Fruit fly (Drosophila melanogaster): ENCODE data around the gene CG15432.

CG15432 gene

DNA sequence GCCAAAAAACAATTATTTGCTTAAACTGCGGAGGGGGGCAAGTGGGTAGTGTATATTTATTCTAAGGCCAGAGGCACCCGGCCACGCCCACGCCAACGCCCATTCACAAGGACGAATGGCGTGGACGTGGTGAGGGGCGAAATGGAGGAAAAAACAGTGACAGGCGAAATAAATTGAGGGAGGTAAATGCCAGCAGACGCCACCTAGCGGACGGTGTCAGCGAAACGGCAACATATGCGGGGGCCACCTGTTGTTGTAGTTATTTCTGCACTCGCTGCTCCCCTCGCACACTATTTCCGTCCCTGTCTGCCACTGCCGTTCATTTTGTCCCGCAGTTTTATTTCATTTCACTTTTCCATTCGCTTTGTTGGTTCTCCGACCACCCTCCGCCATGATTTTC is 24.1 kb upstream of the CG15432 start (continued):
- no peak for TF ChIP-seq maf-S (GFP tag; optimal IDR thresholded peaks at IDR 0.05)
- no peak for TF ChIP-seq yki (optimal IDR thresholded peaks at IDR 0.05)
- TF ChIP-seq CG15696 (tag; optimal IDR thresholded peaks at IDR 0.05): no peak
- TF ChIP-seq caup (GFP tag; optimal IDR thresholded peaks at IDR 0.05; ENCODE audit: severe bottlenecking): no peak
- no peak for TF ChIP-seq Tbp (GFP tag; optimal IDR thresholded peaks at IDR 0.05)
- TF ChIP-seq chm (GFP tag; IDR thresholded peaks at IDR 0.05): no peak
- no peak for TF ChIP-seq CG12236 (GFP tag; optimal IDR thresholded peaks at IDR 0.05)
- TF ChIP-seq CG14710 (tag; optimal IDR thresholded peaks at IDR 0.05): no peak
- TF ChIP-seq CG12391 (tag; optimal IDR thresholded peaks at IDR 0.05): no peak
- no peak for TF ChIP-seq sqz (GFP tag; optimal IDR thresholded peaks at IDR 0.05)
- no peak for TF ChIP-seq BtbVII (GFP tag; optimal IDR thresholded peaks at IDR 0.05)
- no peak for TF ChIP-seq zen2 (GFP tag; IDR thresholded peaks at IDR 0.05; ENCODE audit: partially characterized antibody)
- no peak for TF ChIP-seq CG9215 (GFP tag; IDR thresholded peaks at IDR 0.05)
- no peak for TF ChIP-seq amos (GFP tag; IDR thresholded peaks at IDR 0.05; ENCODE audit: partially characterized antibody)
- TF ChIP-seq salm (tag; optimal IDR thresholded peaks at IDR 0.05): no peak
- no peak for TF ChIP-seq Mes4 (GFP tag; optimal IDR thresholded peaks at IDR 0.05)
- no peak for TF ChIP-seq sob (GFP tag; IDR thresholded peaks at IDR 0.05)
- TF ChIP-seq Asciz (GFP tag; optimal IDR thresholded peaks at IDR 0.05): no peak
- no peak for TF ChIP-seq Hr78 (GFP tag; optimal IDR thresholded peaks at IDR 0.05)
- no peak for TF ChIP-seq GATAe (GFP tag; conservative IDR thresholded peaks at IDR 0.05)
- no peak for TF ChIP-seq CG11093 (GFP tag; IDR thresholded peaks at IDR 0.05)
- TF ChIP-seq ase (GFP tag; IDR thresholded peaks at IDR 0.05): peak; percentile 45; the same call in 1 of the 3 replicates
- no peak for TF ChIP-seq CG11560 (tag; IDR thresholded peaks at IDR 0.05)
- TF ChIP-seq CG9727 (GFP tag; optimal IDR thresholded peaks at IDR 0.05): no peak
- TF ChIP-seq pzg (GFP tag; optimal IDR thresholded peaks at IDR 0.05): no peak
- no peak for TF ChIP-seq wek (GFP tag; optimal IDR thresholded peaks at IDR 0.05)
- no peak for TF ChIP-seq tll (GFP tag; optimal IDR thresholded peaks at IDR 0.05)
- TF ChIP-seq CG7839 (tag; optimal IDR thresholded peaks at IDR 0.05): no peak
- TF ChIP-seq CkIIα-i1 (GFP tag; IDR thresholded peaks at IDR 0.05): no peak
- no peak for TF ChIP-seq CG11456 (GFP tag; IDR thresholded peaks at IDR 0.05)
- no peak for TF ChIP-seq CG17829 (tag; optimal IDR thresholded peaks at IDR 0.05)
- no peak for TF ChIP-seq CG4424 (GFP tag; optimal IDR thresholded peaks at IDR 0.05)
- TF ChIP-seq crol (GFP tag; IDR thresholded peaks at IDR 0.05): no peak
- TF ChIP-seq sim (GFP tag; IDR thresholded peaks at IDR 0.05): no peak
- no peak for TF ChIP-seq CG4707 (GFP tag; optimal IDR thresholded peaks at IDR 0.05)
- TF ChIP-seq wor (GFP tag; IDR thresholded peaks at IDR 0.05): no peak
- TF ChIP-seq ems (GFP tag; optimal IDR thresholded peaks at IDR 0.05): no peak
- no peak for TF ChIP-seq cas (GFP tag; IDR thresholded peaks at IDR 0.05)
- TF ChIP-seq CG9932 (GFP tag; IDR thresholded peaks at IDR 0.05): 0 out of 2 replicates have a peak, but pooled peaks have one; percentile 16
- no peak for TF ChIP-seq HmgD (GFP tag; optimal IDR thresholded peaks at IDR 0.05)
- 0 out of 2 replicates have a peak, but pooled peaks have one; percentile 28 for TF ChIP-seq Atf6 (GFP tag; IDR thresholded peaks at IDR 0.05)
- no peak for TF ChIP-seq grn (GFP tag; optimal IDR thresholded peaks at IDR 0.05)
- TF ChIP-seq CG10267 (tag; optimal IDR thresholded peaks at IDR 0.05): no peak
- no peak for TF ChIP-seq CG2129 (GFP tag; IDR thresholded peaks at IDR 0.05; ENCODE audit: partially characterized antibody)
- TF ChIP-seq CG11398 (GFP tag; optimal IDR thresholded peaks at IDR 0.05): no peak
- TF ChIP-seq CG13424 (tag; optimal IDR thresholded peaks at IDR 0.05): no peak
- no peak for TF ChIP-seq CG14014 (GFP tag; IDR thresholded peaks at IDR 0.05)
- peak; percentile 65; the same call in 1 of the 2 replicates for TF ChIP-seq CG17612 (GFP tag; IDR thresholded peaks at IDR 0.05)
- TF ChIP-seq pan (optimal IDR thresholded peaks at IDR 0.05): no peak
- peak in 1 of 2 experiments; percentile 31 for TF ChIP-seq pan (GFP tag; optimal IDR thresholded peaks at IDR 0.05 in 1 of 2, IDR thresholded peaks at IDR 0.05 in 1 of 2)
- TF ChIP-seq jigr1 (GFP tag; IDR thresholded peaks at IDR 0.05): no peak
- TF ChIP-seq pnt (GFP tag; optimal IDR thresholded peaks at IDR 0.05): no peak
